Worm (Caenorhabditis elegans): ENCODE measurements around the gene EEED8.2.

EEED8.2 gene

DNA sequence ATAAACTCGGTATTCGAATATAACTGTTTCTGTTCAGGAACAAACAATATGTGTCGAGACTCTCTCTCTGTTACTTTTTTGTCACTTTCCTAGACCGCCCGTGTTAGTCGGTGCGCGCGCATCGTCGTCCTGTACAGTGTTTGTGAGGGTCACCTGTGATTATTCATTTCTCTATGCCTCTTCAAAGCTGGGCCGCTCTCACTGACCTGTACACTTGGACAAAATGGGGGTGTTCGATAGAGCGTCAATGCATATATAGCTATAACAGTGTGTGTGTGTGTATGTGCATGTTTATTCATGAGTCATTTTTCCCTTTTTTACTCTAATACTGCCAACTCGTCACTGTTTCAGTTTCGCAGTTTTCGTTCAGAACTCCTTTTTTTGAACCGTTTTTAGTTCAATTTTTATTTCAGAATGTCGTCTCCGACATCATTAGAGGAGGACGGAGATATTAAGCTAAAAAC lies 36.9 kb upstream of the EEED8.2 start, which contains the start of gene pkc-3:
Gene pkc-3, plus strand, starts transcription at position 414 of the 464 bp plus-strand sequence.
- no peak for TF ChIP-seq mdl-1 (tag; optimal IDR thresholded peaks at IDR 0.05)
- peak; percentile 85 for TF ChIP-seq sma-3 (GFP tag; optimal IDR thresholded peaks at IDR 0.05)
- TF ChIP-seq mab-5 (tag; optimal IDR thresholded peaks at IDR 0.05): no peak
- no peak for TF ChIP-seq egl-27 (tag; optimal IDR thresholded peaks at IDR 0.05)
- peak; percentile 48 for TF ChIP-seq ama-1 (optimal IDR thresholded peaks at IDR 0.05)
- TF ChIP-seq crh-2 (tag; optimal IDR thresholded peaks at IDR 0.05): peak; percentile 71
- TF ChIP-seq dmd-4 (tag; optimal IDR thresholded peaks at IDR 0.05): no peak
- TF ChIP-seq nhr-25 (tag; optimal IDR thresholded peaks at IDR 0.05): peak; percentile 86
- peak; percentile 78 for TF ChIP-seq nhr-21 (tag; optimal IDR thresholded peaks at IDR 0.05)
- no peak for TF ChIP-seq lin-11 (tag; optimal IDR thresholded peaks at IDR 0.05)
- peak; percentile 56 for TF ChIP-seq ztf-4 (tag; optimal IDR thresholded peaks at IDR 0.05)
- no peak for TF ChIP-seq elt-1 (tag; optimal IDR thresholded peaks at IDR 0.05)
- TF ChIP-seq snpc-4 (tag; optimal IDR thresholded peaks at IDR 0.05): no peak
- no peak for TF ChIP-seq nhr-10 (tag; optimal IDR thresholded peaks at IDR 0.05)
- TF ChIP-seq fos-1 (tag; optimal IDR thresholded peaks at IDR 0.05): peak; percentile 98
- no peak for TF ChIP-seq nhr-23 (tag; optimal IDR thresholded peaks at IDR 0.05)
- TF ChIP-seq lin-13 (GFP tag; optimal IDR thresholded peaks at IDR 0.05): peak; percentile 51
- TF ChIP-seq gmeb-1 (tag; optimal IDR thresholded peaks at IDR 0.05): peak; percentile 60
- TF ChIP-seq ceh-16 (tag; optimal IDR thresholded peaks at IDR 0.05): no peak
- TF ChIP-seq lsy-2 (tag; optimal IDR thresholded peaks at IDR 0.05): peak in 1 of 2 experiments; percentile 65
- TF ChIP-seq sem-4 (tag; optimal IDR thresholded peaks at IDR 0.05): peak; percentile 5
- TF ChIP-seq alr-1 (tag; optimal IDR thresholded peaks at IDR 0.05): no peak
- TF ChIP-seq nhr-77 (tag; optimal IDR thresholded peaks at IDR 0.05): no peak
- TF ChIP-seq ZK546.5 (tag; optimal IDR thresholded peaks at IDR 0.05): no peak
- no peak for TF ChIP-seq unc-62 (GFP tag; optimal IDR thresholded peaks at IDR 0.05)
- TF ChIP-seq F13H6.1 (tag; optimal IDR thresholded peaks at IDR 0.05): peak; percentile 62
- TF ChIP-seq nhr-129 (tag; optimal IDR thresholded peaks at IDR 0.05): peak; percentile 78
- TF ChIP-seq sma-9 (GFP tag; optimal IDR thresholded peaks at IDR 0.05): peak; percentile 61
- TF ChIP-seq sma-9 (tag; optimal IDR thresholded peaks at IDR 0.05): no peak
- no peak for TF ChIP-seq elt-3 (tag; optimal IDR thresholded peaks at IDR 0.05)
- no peak for TF ChIP-seq Y55F3AM.14 (GFP tag; optimal IDR thresholded peaks at IDR 0.05)
- TF ChIP-seq unc-55 (GFP tag; optimal IDR thresholded peaks at IDR 0.05): peak; percentile 21
- TF ChIP-seq unc-39 (tag; optimal IDR thresholded peaks at IDR 0.05): no peak
- no peak for TF ChIP-seq mbf-1 (tag; optimal IDR thresholded peaks at IDR 0.05)
- peak; percentile 50 for TF ChIP-seq blmp-1 (tag; optimal IDR thresholded peaks at IDR 0.05; ENCODE audit: insufficient read depth)
- peak; percentile 17 for TF ChIP-seq C34F6.9 (tag; optimal IDR thresholded peaks at IDR 0.05)

DNA sequence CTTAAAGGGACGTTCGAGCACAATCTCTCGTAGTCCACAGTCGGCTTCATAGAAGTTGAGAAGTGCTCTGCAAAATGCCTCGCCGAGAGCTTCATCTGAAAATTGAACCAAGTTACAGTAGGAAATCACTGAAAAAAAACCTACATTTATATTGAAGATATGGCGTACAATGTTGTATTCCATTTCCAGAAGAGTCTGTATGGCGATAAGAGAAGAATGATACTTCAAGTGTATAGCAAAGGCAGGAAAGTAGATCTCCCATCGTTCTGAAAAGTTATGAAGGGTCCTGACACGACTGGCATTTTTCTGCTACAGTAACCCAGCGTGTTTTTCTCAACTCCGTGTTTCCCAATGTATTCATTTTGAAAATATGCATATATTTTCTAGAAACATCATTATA lies 32.2 kb upstream of the EEED8.2 start:
- TF ChIP-seq unc-55 (GFP tag; optimal IDR thresholded peaks at IDR 0.05) (no peak), aly-2 (tag; optimal IDR thresholded peaks at IDR 0.05) (no peak), fos-1 (tag; optimal IDR thresholded peaks at IDR 0.05) (no peak), R02D3.7 (tag; optimal IDR thresholded peaks at IDR 0.05) (no peak), nhr-6 (tag; optimal IDR thresholded peaks at IDR 0.05) (no peak), lsy-2 (tag; optimal IDR thresholded peaks at IDR 0.05) (no peak), snpc-4 (tag; optimal IDR thresholded peaks at IDR 0.05) (no peak), sma-3 (GFP tag; optimal IDR thresholded peaks at IDR 0.05) (no peak), zag-1 (tag; optimal IDR thresholded peaks at IDR 0.05) (no peak), unc-62 (GFP tag; optimal IDR thresholded peaks at IDR 0.05) (no peak), F13H6.1 (tag; optimal IDR thresholded peaks at IDR 0.05) (no peak), elt-3 (tag; optimal IDR thresholded peaks at IDR 0.05) (no peak), ztf-11 (tag; optimal IDR thresholded peaks at IDR 0.05) (no peak), C34F6.9 (tag; optimal IDR thresholded peaks at IDR 0.05) (no peak), nhr-23 (tag; optimal IDR thresholded peaks at IDR 0.05) (no peak), ceh-82 (tag; optimal IDR thresholded peaks at IDR 0.05) (no peak), skn-1 (tag; optimal IDR thresholded peaks at IDR 0.05) (no peak), Y55F3AM.14 (GFP tag; optimal IDR thresholded peaks at IDR 0.05) (no peak)

Measured in whole organism, L2 larva.